Worm (Caenorhabditis elegans) whole organism, late embryonic: ENCODE data around the gene C33D9.13.

ENCODE experiments used
- K09A11.1 ChIP-seq: sonication (generic microtip); optimal IDR thresholded peaks from 2 replicates; lab custom pipeline; 2017; ENCODE audit warnings: antibody characterized with exemption, mild to moderate bottlenecking, missing genetic modification characterization, missing compliant biosample characterization; ENCODE audit not compliant: insufficient read depth
- ama-1 ChIP-seq: fragments of 150-350 bp; optimal IDR thresholded peaks from 2 replicates; lab custom pipeline; 2014
- ceh-30 ChIP-seq: fragments of 150-350 bp; optimal IDR thresholded peaks from 2 replicates; lab custom pipeline; 2014; ENCODE audit warnings: missing biosample characterization, missing genetic modification characterization
- ceh-31 ChIP-seq: sonication (generic microtip); optimal IDR thresholded peaks from 2 replicates; lab custom pipeline; 2016; ENCODE audit warnings: missing genetic modification characterization, missing compliant biosample characterization
- elt-2 ChIP-seq: sonication (generic microtip); optimal IDR thresholded peaks from 2 replicates; lab custom pipeline; 2016; ENCODE audit warnings: missing genetic modification reagents, missing genetic modification characterization, missing compliant biosample characterization
- gmeb-2 ChIP-seq: sonication (generic microtip); optimal IDR thresholded peaks from 2 replicates; lab custom pipeline; 2016; ENCODE audit warnings: missing genetic modification characterization, inconsistent platforms, missing compliant biosample characterization
- madf-2 ChIP-seq: sonication (generic microtip); optimal IDR thresholded peaks from 2 replicates; lab custom pipeline; 2017; ENCODE audit warnings: missing genetic modification characterization, missing compliant biosample characterization
- nfya-1 ChIP-seq: sonication (generic microtip); optimal IDR thresholded peaks from 2 replicates; lab custom pipeline; 2017; ENCODE audit warnings: missing genetic modification characterization, mild to moderate bottlenecking, missing compliant biosample characterization, antibody characterized with exemption, moderate library complexity
- pag-3 ChIP-seq: sonication (generic microtip); optimal IDR thresholded peaks from 2 replicates; lab custom pipeline; 2016; ENCODE audit warnings: missing compliant biosample characterization, missing genetic modification characterization, borderline replicate concordance
- pat-9 ChIP-seq: fragments of 200-800 bp; sonication (Bioruptor generic); optimal IDR thresholded peaks from 2 replicates; lab custom pipeline; 2018; ENCODE audit warnings: mild to moderate bottlenecking, missing genetic modification characterization, moderate library complexity, missing compliant biosample characterization
- pha-2 ChIP-seq: sonication (generic microtip); optimal IDR thresholded peaks from 2 replicates; lab custom pipeline; 2017; ENCODE audit warnings: mild to moderate bottlenecking, missing genetic modification characterization, missing compliant biosample characterization
- pha-4 ChIP-seq: fragments of 150-350 bp; optimal IDR thresholded peaks from 2 replicates; lab custom pipeline; 2018; ENCODE audit warnings: missing biosample characterization, missing genetic modification reagents, missing genetic modification characterization
- pros-1 ChIP-seq: fragments of 150-350 bp; optimal IDR thresholded peaks from 2 replicates; lab custom pipeline; 2014; ENCODE audit warnings: missing biosample characterization, missing genetic modification reagents, missing genetic modification characterization
- tbx-2 ChIP-seq: sonication (generic microtip); optimal IDR thresholded peaks from 2 replicates; lab custom pipeline; 2016; ENCODE audit warnings: missing genetic modification characterization, missing compliant biosample characterization

- TF ChIP-seq nfya-1 (tag; lab: Kevin White, UChicago) (no peak), ama-1 (lab: Kevin White, UChicago) (no peak), pha-4 (tag; lab: Kevin White, UChicago) (no peak), ceh-30 (no peak), gmeb-2 (tag; lab: Kevin White, UChicago) (no peak), pag-3 (no peak), pat-9 (tag; lab: Kevin White, UChicago) (no peak), madf-2 (no peak), pros-1 (tag; lab: Kevin White, UChicago) (no peak), pha-2 (tag; lab: Kevin White, UChicago) (no peak), elt-2 (tag; lab: Kevin White, UChicago) (no peak), tbx-2 (tag; lab: Kevin White, UChicago) (no peak), K09A11.1 (tag; lab: Kevin White, UChicago) (no peak), ceh-31 (no peak)
Measured at ce11 chrIV:8815162-8815561, 30.1 kb upstream of the C33D9.13 start.
